Fruit fly (Drosophila melanogaster) whole organism, adult: ENCODE measurements around the gene SF2.

ENCODE experiments used
- CG12768 ChIP-seq: fragments of 200-800 bp; sonication (Bioruptor generic); optimal IDR thresholded peaks from 2 replicates; lab custom pipeline; 2017; ENCODE audit warnings: missing biosample characterization, missing genetic modification characterization, mild to moderate bottlenecking, moderate library complexity, missing genetic modification reagents
- cnc ChIP-seq, 2 experiments: fragments of >200 bp; optimal IDR thresholded peaks; 2 replicates each; lab custom pipeline; 2017
- kay ChIP-seq: fragments of 200-800 bp; sonication (Bioruptor generic); peaks from one replicate; lab custom pipeline; 2016; ENCODE audit warnings: missing biosample characterization, missing genetic modification characterization, borderline replicate concordance

DNA sequence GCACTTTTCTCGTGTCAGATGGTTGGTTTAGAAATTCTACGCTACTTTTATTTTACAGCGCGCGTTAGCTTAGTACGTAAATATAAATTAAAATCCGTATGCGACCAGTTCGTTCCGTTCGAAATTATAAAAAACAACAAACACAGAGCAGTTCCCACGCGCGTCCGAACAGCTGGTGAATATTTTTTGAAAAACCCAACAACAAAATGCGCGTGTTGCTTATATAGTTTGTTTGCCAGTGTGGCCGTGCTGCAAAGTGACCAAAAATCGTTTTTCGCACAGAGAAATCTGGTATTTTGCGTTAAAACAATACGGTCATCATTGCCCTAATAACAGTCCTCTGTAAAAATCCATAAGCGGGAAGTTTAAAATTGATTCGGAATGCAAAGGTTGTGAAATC lies 3.4 kb downstream of the SF2 start:
- no peak for TF ChIP-seq CG12768 (GFP tag; lab: Kevin White, UChicago)
- no peak for TF ChIP-seq kay (GFP tag; lab: Kevin White, UChicago)
- TF ChIP-seq cnc (optimal IDR thresholded peaks at IDR 0.05; lab: Kevin White, UChicago), result no peak
